Worm (Caenorhabditis elegans) whole organism, L3 larva: ENCODE data around the gene nlp-49.
A peak's percentile ranks its signal among the peaks of the same experiment; 100 is the strongest.

Experiments used
- aly-2 ChIP-seq: fragments of 150-350 bp; optimal IDR thresholded peaks from 2 replicates; lab custom pipeline; 2014; ENCODE audit warnings: missing biosample characterization, missing genetic modification characterization
- ama-1 ChIP-seq: fragments of 150-350 bp; optimal IDR thresholded peaks from 2 replicates; lab custom pipeline; 2018
- ceh-28 ChIP-seq: fragments of 150-350 bp; optimal IDR thresholded peaks from 2 replicates; lab custom pipeline; 2014; ENCODE audit warnings: missing biosample characterization, missing genetic modification reagents, missing genetic modification characterization
- ceh-82 ChIP-seq: fragments of 150-350 bp; optimal IDR thresholded peaks from 2 replicates; lab custom pipeline; 2014; ENCODE audit warnings: missing biosample characterization, missing genetic modification characterization
- ceh-9 ChIP-seq: sonication (generic microtip); optimal IDR thresholded peaks from 2 replicates; lab custom pipeline; 2018; ENCODE audit warnings: missing biosample characterization, missing genetic modification characterization
- daf-12 ChIP-seq: fragments of 150-350 bp; optimal IDR thresholded peaks from 2 replicates; lab custom pipeline; 2014; ENCODE audit warnings: missing biosample characterization, missing genetic modification reagents, missing genetic modification characterization
- egl-27 ChIP-seq: sonication (generic microtip); optimal IDR thresholded peaks from 4 replicates; lab custom pipeline; 2017; ENCODE audit warnings: missing biosample characterization, missing genetic modification reagents, missing genetic modification characterization
- egl-5 ChIP-seq: fragments of 150-350 bp; optimal IDR thresholded peaks from 2 replicates; lab custom pipeline; 2017; ENCODE audit warnings: missing biosample characterization, missing genetic modification reagents, missing genetic modification characterization, inconsistent platforms
- elt-3 ChIP-seq, 3 experiments: fragments of 150-350 bp in 1 of 3; sonication (generic microtip) in 2 of 3; optimal IDR thresholded peaks; 2 replicates in 2 of 3; 4 replicates in 1 of 3; lab custom pipeline; 2014 to 2017; ENCODE audit warnings: missing biosample characterization in 3 of 3, missing genetic modification characterization in 3 of 3
- fkh-10 ChIP-seq: sonication (generic microtip); optimal IDR thresholded peaks from 2 replicates; lab custom pipeline; 2017; ENCODE audit warnings: missing biosample characterization, missing genetic modification reagents, missing genetic modification characterization
- fkh-2 ChIP-seq: fragments of 150-350 bp; optimal IDR thresholded peaks from 2 replicates; lab custom pipeline; 2014; ENCODE audit warnings: missing biosample characterization, missing genetic modification reagents, missing genetic modification characterization
- fos-1 ChIP-seq: fragments of 150-350 bp; optimal IDR thresholded peaks from 2 replicates; lab custom pipeline; 2014; ENCODE audit warnings: missing biosample characterization, missing genetic modification characterization
- hmg-11 ChIP-seq: sonication (generic microtip); optimal IDR thresholded peaks from 2 replicates; lab custom pipeline; 2016; ENCODE audit warnings: missing genetic modification characterization, missing compliant biosample characterization
- jun-1 ChIP-seq: fragments of 150-350 bp; optimal IDR thresholded peaks from 2 replicates; lab custom pipeline; 2014; ENCODE audit warnings: missing biosample characterization, missing genetic modification reagents, missing genetic modification characterization
- lin-39 ChIP-seq: fragments of 150-350 bp; optimal IDR thresholded peaks from 2 replicates; lab custom pipeline; 2018; ENCODE audit warnings: missing biosample characterization, missing genetic modification reagents, missing genetic modification characterization
- lsy-12 ChIP-seq: sonication (generic microtip); optimal IDR thresholded peaks from 2 replicates; lab custom pipeline; 2016; ENCODE audit warnings: mild to moderate bottlenecking, missing genetic modification characterization, missing compliant biosample characterization
- mdl-1 ChIP-seq: fragments of 150-350 bp; optimal IDR thresholded peaks from 2 replicates; lab custom pipeline; 2014; ENCODE audit warnings: missing biosample characterization, missing genetic modification characterization
- nfya-1 ChIP-seq: sonication (generic microtip); optimal IDR thresholded peaks from 2 replicates; lab custom pipeline; 2017; ENCODE audit warnings: missing genetic modification characterization, mild to moderate bottlenecking, missing compliant biosample characterization, antibody characterized with exemption, moderate library complexity; ENCODE audit not compliant: insufficient read depth
- nhr-11 ChIP-seq: fragments of 150-350 bp; optimal IDR thresholded peaks from 2 replicates; lab custom pipeline; 2014; ENCODE audit warnings: missing biosample characterization, missing genetic modification characterization
- nhr-12 ChIP-seq: fragments of 150-350 bp; optimal IDR thresholded peaks from 2 replicates; lab custom pipeline; 2014; ENCODE audit warnings: missing biosample characterization, missing genetic modification characterization
- nhr-23 ChIP-seq: fragments of 150-350 bp; optimal IDR thresholded peaks from 2 replicates; lab custom pipeline; 2014; ENCODE audit warnings: missing biosample characterization, missing genetic modification reagents, missing genetic modification characterization
- nhr-237 ChIP-seq: fragments of 150-350 bp; optimal IDR thresholded peaks from 2 replicates; lab custom pipeline; 2014; ENCODE audit warnings: missing biosample characterization, missing genetic modification characterization
- nhr-25 ChIP-seq: sonication (generic microtip); optimal IDR thresholded peaks from 2 replicates; lab custom pipeline; 2017; ENCODE audit warnings: missing biosample characterization, missing genetic modification characterization
- nhr-67 ChIP-seq: fragments of 150-350 bp; optimal IDR thresholded peaks from 2 replicates; lab custom pipeline; 2014; ENCODE audit warnings: missing biosample characterization, missing genetic modification characterization
- nhr-76 ChIP-seq: fragments of 150-350 bp; sonication (generic microtip); optimal IDR thresholded peaks from 5 replicates; lab custom pipeline; 2014; ENCODE audit warnings: missing biosample characterization, missing genetic modification characterization
- pqm-1 ChIP-seq: fragments of 150-350 bp; optimal IDR thresholded peaks from 2 replicates; lab custom pipeline; 2017; ENCODE audit warnings: missing biosample characterization, missing genetic modification characterization, inconsistent platforms
- sea-2 ChIP-seq: fragments of 150-350 bp; sonication (generic microtip); optimal IDR thresholded peaks from 4 replicates; lab custom pipeline; 2014; ENCODE audit warnings: missing biosample characterization, missing genetic modification reagents, missing genetic modification characterization
- skn-1 ChIP-seq: fragments of 150-350 bp; optimal IDR thresholded peaks from 2 replicates; lab custom pipeline; 2014; ENCODE audit warnings: missing biosample characterization, missing genetic modification characterization
- snpc-4 ChIP-seq: fragments of 150-350 bp; optimal IDR thresholded peaks from 2 replicates; lab custom pipeline; 2014; ENCODE audit warnings: missing biosample characterization, missing genetic modification characterization
- tbx-2 ChIP-seq: sonication (generic microtip); optimal IDR thresholded peaks from 2 replicates; lab custom pipeline; 2016; ENCODE audit warnings: mild to moderate bottlenecking, missing genetic modification characterization, missing compliant biosample characterization
- unc-39 ChIP-seq: sonication (generic microtip); optimal IDR thresholded peaks from 4 replicates; lab custom pipeline; 2017; ENCODE audit warnings: missing biosample characterization, missing genetic modification characterization
- zag-1 ChIP-seq: fragments of 150-350 bp; optimal IDR thresholded peaks from 2 replicates; lab custom pipeline; 2014; ENCODE audit warnings: missing biosample characterization, missing genetic modification characterization
- ztf-4 ChIP-seq: fragments of 150-350 bp; optimal IDR thresholded peaks from 2 replicates; lab custom pipeline; 2014; ENCODE audit warnings: missing biosample characterization, missing genetic modification characterization

nlp-49 gene

ce11 chrX:5875567-5875966 is 28.9 kb upstream of the nlp-49 start, which contains the start of gene F49E10.4:
Gene F49E10.4 (plus strand): TSS chrX:5875867.
- no peak for TF ChIP-seq aly-2 (tag; lab: Kevin White, UChicago)
- no peak for TF ChIP-seq daf-12
- TF ChIP-seq ceh-82 (tag; lab: Kevin White, UChicago): no peak
- TF ChIP-seq nhr-12 (tag; lab: Kevin White, UChicago): no peak

DNA sequence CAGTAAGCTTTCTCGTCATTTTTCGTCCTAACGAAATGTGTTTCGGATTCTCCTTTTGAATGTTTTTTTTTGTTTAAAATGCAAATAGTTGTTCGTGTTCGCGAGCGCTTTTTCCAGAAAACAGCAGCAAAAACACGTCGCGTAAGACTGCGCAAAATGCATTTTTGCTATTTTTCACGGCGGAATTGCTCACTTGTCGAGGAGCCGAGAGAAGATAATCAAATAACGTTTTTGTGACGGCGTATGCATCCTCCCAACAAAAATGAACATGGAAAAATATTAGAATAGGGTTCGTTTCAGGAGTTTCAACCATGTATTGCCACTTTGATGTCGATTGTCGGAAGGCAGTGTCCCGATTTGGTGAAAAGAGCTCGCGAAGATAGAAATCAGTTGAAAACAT is 27.4 kb upstream of the nlp-49 start:
- no peak for TF ChIP-seq pqm-1 (tag; lab: Kevin White, UChicago)
- TF ChIP-seq jun-1 (tag; lab: Kevin White, UChicago): no peak
- no peak for TF ChIP-seq egl-27 (tag; lab: Kevin White, UChicago)
- TF ChIP-seq fkh-10: peak; percentile 50
- TF ChIP-seq lin-39 (tag; lab: Kevin White, UChicago): no peak
- TF ChIP-seq nhr-12 (tag; lab: Kevin White, UChicago): no peak

ce11 chrX:5885565-5885964 is 18.9 kb upstream of the nlp-49 start, which contains the start of gene flp-7:
Gene flp-7 (plus strand): TSS chrX:5885865.
- no peak for TF ChIP-seq snpc-4 (tag; lab: Kevin White, UChicago)
- TF ChIP-seq skn-1 (tag; lab: Kevin White, UChicago): no peak
- TF ChIP-seq ama-1 (lab: Kevin White, UChicago): no peak
- TF ChIP-seq ztf-4 (tag; lab: Kevin White, UChicago): no peak
- TF ChIP-seq nhr-67: no peak
- no peak for TF ChIP-seq fkh-2 (tag; lab: Kevin White, UChicago)
- no peak for TF ChIP-seq hmg-11
- TF ChIP-seq pqm-1 (tag; lab: Kevin White, UChicago): no peak
- no peak for TF ChIP-seq nhr-23 (tag; lab: Kevin White, UChicago)
- no peak for TF ChIP-seq mdl-1 (tag; lab: Kevin White, UChicago)
- TF ChIP-seq egl-27 (tag; lab: Kevin White, UChicago): no peak
- TF ChIP-seq ceh-28 (tag; lab: Kevin White, UChicago): no peak
- no peak for TF ChIP-seq lsy-12
- no peak for TF ChIP-seq nhr-11 (tag; lab: Kevin White, UChicago)
- TF ChIP-seq elt-3 (tag; optimal IDR thresholded peaks at IDR 0.05; lab: Kevin White, UChicago): no peak
- no peak for TF ChIP-seq nhr-237 (tag; lab: Kevin White, UChicago)
- no peak for TF ChIP-seq zag-1 (tag; lab: Kevin White, UChicago)
- TF ChIP-seq ceh-9: no peak

- TF ChIP-seq ceh-9: no peak
- TF ChIP-seq nhr-25 (tag; lab: Kevin White, UChicago): no peak
- TF ChIP-seq aly-2 (tag; lab: Kevin White, UChicago): no peak
- TF ChIP-seq ceh-28 (tag; lab: Kevin White, UChicago): no peak
- no peak for TF ChIP-seq unc-39
- TF ChIP-seq fkh-10: no peak
- TF ChIP-seq, all 47 proteins: peak for 0
Observed at ce11 chrX:5890080-5890479, 14.4 kb upstream of the nlp-49 start, which contains the start of gene F49E10.2. Gene F49E10.2 (plus strand): TSS chrX:5890380.

DNA sequence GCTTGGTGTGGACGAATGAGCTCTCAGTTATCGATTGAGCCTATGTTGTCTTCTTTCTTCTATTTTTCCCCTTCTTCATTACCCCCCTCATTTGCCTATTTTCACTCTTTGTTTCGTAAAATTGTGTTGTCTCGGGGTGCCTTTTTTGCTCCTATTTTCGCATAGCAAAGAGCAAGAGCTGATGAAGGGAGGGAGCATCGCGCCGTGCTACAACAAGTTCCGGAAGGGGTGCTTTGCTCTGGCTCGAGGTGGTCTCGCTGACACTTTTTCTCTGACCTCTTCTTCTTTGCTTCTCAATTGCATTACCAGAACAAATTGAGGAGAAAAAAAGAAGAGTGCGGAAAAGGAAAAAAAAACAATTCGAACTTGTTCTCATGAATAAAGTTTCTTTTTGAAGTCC is 8.5 kb upstream of the nlp-49 start:
- TF ChIP-seq tbx-2 (tag; lab: Kevin White, UChicago) (no peak), fos-1 (tag; lab: Kevin White, UChicago) (no peak), nfya-1 (tag; lab: Kevin White, UChicago) (peak; percentile 11), egl-5 (tag; lab: Kevin White, UChicago) (no peak), fkh-2 (tag; lab: Kevin White, UChicago) (no peak), ztf-4 (tag; lab: Kevin White, UChicago) (no peak), nhr-76 (tag; lab: Kevin White, UChicago) (no peak), fkh-10 (peak; percentile 93), unc-39 (no peak), lin-39 (tag; lab: Kevin White, UChicago) (peak; percentile 35), hmg-11 (no peak), sea-2 (GFP tag; lab: Kevin White, UChicago) (peak; percentile 33), ama-1 (lab: Kevin White, UChicago) (no peak), lsy-12 (no peak), mdl-1 (tag; lab: Kevin White, UChicago) (no peak), pqm-1 (tag; lab: Kevin White, UChicago) (no peak), ceh-28 (tag; lab: Kevin White, UChicago) (no peak)
